Worm (Caenorhabditis elegans): Measurements from ENCODE around the gene C04G2.5.
A peak's percentile ranks its signal among the peaks of the same experiment; 100 is the strongest.

Gene C04G2.5

DNA sequence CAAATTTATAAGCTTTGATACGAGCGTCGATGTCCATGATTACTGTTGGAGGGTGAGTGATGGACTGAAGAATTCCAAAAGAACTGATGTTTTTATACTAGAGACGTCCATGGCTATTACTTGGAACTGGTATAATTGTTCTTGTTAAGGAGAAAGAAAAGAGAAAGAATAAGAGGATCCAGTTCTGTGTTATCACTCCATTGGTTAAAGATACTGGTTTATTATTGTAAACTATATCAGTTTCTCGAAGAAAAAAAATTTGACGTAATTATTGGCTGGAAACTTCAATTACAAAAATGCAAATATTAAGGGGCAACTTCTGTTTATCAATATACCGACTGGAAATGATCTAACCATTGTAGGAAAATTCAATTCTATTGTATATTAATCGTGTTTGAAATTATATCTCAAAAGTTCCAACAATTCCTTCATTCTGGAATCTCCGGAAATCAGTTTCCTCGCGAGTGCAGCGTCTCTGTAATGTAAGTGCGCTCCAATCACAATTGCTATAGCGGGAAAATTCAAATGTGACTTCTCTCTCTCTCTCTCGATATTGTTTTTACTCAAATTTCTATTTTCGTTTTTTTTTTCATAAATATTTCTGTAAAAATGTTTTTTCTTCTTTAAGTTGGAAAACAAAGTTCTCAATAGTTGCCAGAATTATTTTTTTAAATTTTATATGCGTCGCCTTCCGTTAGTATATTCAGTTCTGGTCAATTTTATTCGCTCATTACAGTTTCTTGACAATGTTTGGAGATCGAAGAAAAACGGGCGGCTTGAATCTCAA is 9.5 kb downstream of the C04G2.5 start, which contains the start of the genes col-2 and ndc-80:
col-2 (minus strand) TSS at position 51 of the 787 bp plus-strand sequence.
ndc-80 (plus strand) TSS at position 737 of the 787 bp plus-strand sequence.
- TF ChIP-seq hlh-11 (tag; optimal IDR thresholded peaks at IDR 0.05) (peak; percentile 19), nhr-28 (tag; optimal IDR thresholded peaks at IDR 0.05) (no peak), dve-1 (tag; optimal IDR thresholded peaks at IDR 0.05; ENCODE audit: insufficient read depth) (no peak), ZK546.5 (tag; optimal IDR thresholded peaks at IDR 0.05) (no peak), nhr-6 (tag; optimal IDR thresholded peaks at IDR 0.05) (peak; percentile 82), daf-12 (tag; optimal IDR thresholded peaks at IDR 0.05) (no peak), mdl-1 (tag; optimal IDR thresholded peaks at IDR 0.05) (peak in 1 of 2 experiments; percentile 0), snpc-1.2 (GFP tag; IDR thresholded peaks at IDR 0.05) (peak; percentile 55; the same call in 1 of the 2 replicates), hlh-30 (tag; optimal IDR thresholded peaks at IDR 0.05; ENCODE audit: insufficient read depth) (no peak), rbr-2 (tag; optimal IDR thresholded peaks at IDR 0.05) (peak; percentile 43), T20F7.1 (GFP tag; optimal IDR thresholded peaks at IDR 0.05) (no peak), arid-1 (GFP tag; conservative IDR thresholded peaks at IDR 0.05) (no peak), ZK337.2 (GFP tag; IDR thresholded peaks at IDR 0.05) (peak; percentile 59; the same call in 1 of the 2 replicates), hif-1 (tag; optimal IDR thresholded peaks at IDR 0.05) (no peak), F44E2.7 (GFP tag; IDR thresholded peaks at IDR 0.05) (no peak), lin-13 (GFP tag; optimal IDR thresholded peaks at IDR 0.05) (peak; percentile 37), aha-1 (tag) (peak; percentile 90), set-16 (GFP tag; IDR thresholded peaks at IDR 0.05) (no peak), daf-16 (GFP tag; optimal IDR thresholded peaks at IDR 0.05) (no peak), daf-16 (tag; optimal IDR thresholded peaks at IDR 0.05) (no peak), Y75B8A.6 (GFP tag; IDR thresholded peaks at IDR 0.05) (no peak), unc-130 (GFP tag; optimal IDR thresholded peaks at IDR 0.05) (peak; percentile 82), tra-1 (GFP tag; IDR thresholded peaks at IDR 0.05) (no peak), dpl-1 (GFP tag; optimal IDR thresholded peaks at IDR 0.05) (peak; percentile 82), nhr-11 (tag; optimal IDR thresholded peaks at IDR 0.05) (peak; percentile 35), daf-8 (GFP tag; IDR thresholded peaks at IDR 0.05) (no peak), Y48G9A.11 (GFP tag; IDR thresholded peaks at IDR 0.05) (no peak), pha-4 (GFP tag; IDR thresholded peaks at IDR 0.05) (no peak), pha-4 (tag; optimal IDR thresholded peaks at IDR 0.05) (peak; percentile 76), lin-38 (GFP tag; IDR thresholded peaks at IDR 0.05) (peak; percentile 94), aly-2 (tag; optimal IDR thresholded peaks at IDR 0.05) (no peak), nhr-77 (tag; optimal IDR thresholded peaks at IDR 0.05) (no peak), F49E8.2 (tag; optimal IDR thresholded peaks at IDR 0.05; ENCODE audit: borderline replicate concordance) (no peak), zip-2 (tag; optimal IDR thresholded peaks at IDR 0.05) (no peak), ceh-62 (tag; optimal IDR thresholded peaks at IDR 0.05) (no peak), mes-2 (tag; optimal IDR thresholded peaks at IDR 0.05; ENCODE audit: poor library complexity, severe bottlenecking) (peak; percentile 95), mxl-3 (GFP tag; optimal IDR thresholded peaks at IDR 0.05) (peak; percentile 27), mdt-29 (GFP tag; IDR thresholded peaks at IDR 0.05) (no peak), dmd-6 (GFP tag; IDR thresholded peaks at IDR 0.05) (no peak)

DNA sequence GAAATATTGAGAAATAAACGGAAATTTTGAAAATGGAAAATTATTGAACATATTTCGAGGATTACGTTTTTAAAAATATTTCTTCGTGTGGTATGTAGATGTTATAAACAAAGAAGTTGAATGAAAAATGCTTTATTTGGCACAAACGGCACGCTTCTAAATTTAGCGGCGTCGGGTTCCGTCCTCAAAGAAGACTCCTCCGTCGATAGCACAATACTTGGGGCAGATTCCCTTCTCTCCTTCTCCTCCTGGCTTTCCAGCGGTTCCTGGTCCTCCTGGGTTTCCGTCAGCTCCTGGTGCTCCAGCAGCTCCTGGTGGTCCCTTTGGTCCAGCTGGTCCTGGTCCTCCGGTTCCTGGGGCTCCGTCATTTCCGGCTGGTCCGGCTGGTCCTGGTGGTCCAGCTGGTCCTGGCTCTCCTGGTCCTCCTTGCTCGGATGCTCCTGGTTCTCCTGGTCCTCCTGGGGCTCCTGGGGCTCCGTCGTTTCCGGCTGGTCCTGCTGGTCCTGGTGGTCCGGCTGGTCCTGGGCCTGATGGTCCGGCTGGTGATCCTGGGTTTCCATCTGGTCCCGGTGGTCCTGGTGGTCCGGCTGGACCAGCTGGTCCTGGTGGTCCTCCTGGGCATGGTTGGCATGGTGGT is 10.6 kb downstream of the C04G2.5 start, which contains the start of gene W01B6.8:
W01B6.8 (minus strand) TSS at position 51 of the 637 bp plus-strand sequence.
- TF ChIP-seq ama-1 (optimal IDR thresholded peaks at IDR 0.05), result no peak
- peak; percentile 99 for TF ChIP-seq set-16 (GFP tag; IDR thresholded peaks at IDR 0.05)
- peak; percentile 67; the same call in 1 of the 2 replicates for TF ChIP-seq pha-4 (GFP tag; IDR thresholded peaks at IDR 0.05)
- TF ChIP-seq pha-4 (tag; optimal IDR thresholded peaks at IDR 0.05), result no peak
- 0 out of 2 replicates have a peak, but pooled peaks have one; percentile 19 for TF ChIP-seq egl-43 (GFP tag; IDR thresholded peaks at IDR 0.05)

Data from whole organism, L4 larva.